Fruit fly (Drosophila melanogaster): Measurements from ENCODE around the gene Diap1.

The Diap1 gene

dm6 chr3L:16046387-16047066, 4.3 kb downstream of the Diap1 start (continued):
- TF ChIP-seq CG12769 (tag; optimal IDR thresholded peaks at IDR 0.05), result peak; percentile 78
- TF ChIP-seq Rfx (GFP tag; IDR thresholded peaks at IDR 0.05), result peak; percentile 63
- peak; percentile 10 for TF ChIP-seq unpg (GFP tag; optimal IDR thresholded peaks at IDR 0.05)
- no peak for TF ChIP-seq p53 (GFP tag; optimal IDR thresholded peaks at IDR 0.05)
- peak; percentile 40 for TF ChIP-seq Fer3 (tag; optimal IDR thresholded peaks at IDR 0.05)
- peak; percentile 89 for TF ChIP-seq CG8924 (tag; optimal IDR thresholded peaks at IDR 0.05)
- peak; percentile 28 for TF ChIP-seq CG15601 (tag; optimal IDR thresholded peaks at IDR 0.05)
- TF ChIP-seq CG14441 (GFP tag; IDR thresholded peaks at IDR 0.05), result peak; percentile 36; the same call in 1 of the 2 replicates
- no peak for TF ChIP-seq CG4617 (GFP tag; optimal IDR thresholded peaks at IDR 0.05; ENCODE audit: borderline replicate concordance)
- TF ChIP-seq bsh (GFP tag; optimal IDR thresholded peaks at IDR 0.05), result peak in 1 of 2 experiments; percentile 9
- TF ChIP-seq pita (GFP tag; optimal IDR thresholded peaks at IDR 0.05), result no peak
- TF ChIP-seq zfh1 (GFP tag; IDR thresholded peaks at IDR 0.05), result 0 out of 3 replicates have a peak, but pooled peaks have one; percentile 48
- peak; percentile 100 for TF ChIP-seq Deaf1 (tag; optimal IDR thresholded peaks at IDR 0.05)
- TF ChIP-seq kay (GFP tag; optimal IDR thresholded peaks at IDR 0.05), result no peak
- TF ChIP-seq Dll (GFP tag; IDR thresholded peaks at IDR 0.05; ENCODE audit: partially characterized antibody), result 0 out of 4 replicates have a peak, but pooled peaks have one; percentile 20
- 0 out of 2 replicates have a peak, but pooled peaks have one; percentile 24 for TF ChIP-seq ato (GFP tag; IDR thresholded peaks at IDR 0.05; ENCODE audit: partially characterized antibody)
- peak; percentile 44; the same call in 1 of the 2 replicates for TF ChIP-seq CG32532 (GFP tag; IDR thresholded peaks at IDR 0.05)
- TF ChIP-seq CG17829 (tag; optimal IDR thresholded peaks at IDR 0.05), result peak; percentile 60
- peak; percentile 62 for TF ChIP-seq Drgx (GFP tag; IDR thresholded peaks at IDR 0.05)
- TF ChIP-seq CG34422 (GFP tag; IDR thresholded peaks at IDR 0.05), result peak; percentile 44; the same call in 1 of the 3 replicates
- no peak for TF ChIP-seq slou (GFP tag; optimal IDR thresholded peaks at IDR 0.05)
- peak; percentile 65 for TF ChIP-seq NFAT (GFP tag; IDR thresholded peaks at IDR 0.05)
- TF ChIP-seq nmo (GFP tag; optimal IDR thresholded peaks at IDR 0.05), result peak; percentile 4
- 0 out of 2 replicates have a peak, but pooled peaks have one; percentile 10 for TF ChIP-seq CG10321 (GFP tag; IDR thresholded peaks at IDR 0.05)
- peak; percentile 51 for TF ChIP-seq CG4360 (GFP tag; IDR thresholded peaks at IDR 0.05)
- TF ChIP-seq CG6791 (GFP tag; IDR thresholded peaks at IDR 0.05; ENCODE audit: partially characterized antibody), result 0 out of 3 replicates have a peak, but pooled peaks have one; percentile 38
- peak; percentile 26 for TF ChIP-seq pros (GFP tag; optimal IDR thresholded peaks at IDR 0.05)
- peak; percentile 67 for TF ChIP-seq onecut (GFP tag; IDR thresholded peaks at IDR 0.05)
- TF ChIP-seq CG12659 (GFP tag; optimal IDR thresholded peaks at IDR 0.05), result no peak
- no peak for TF ChIP-seq Sox102F (GFP tag; optimal IDR thresholded peaks at IDR 0.05)
- TF ChIP-seq CG6765 (GFP tag; optimal IDR thresholded peaks at IDR 0.05), result peak; percentile 49
- TF ChIP-seq CG13287 (GFP tag; IDR thresholded peaks at IDR 0.05; ENCODE audit: partially characterized antibody), result peak; percentile 10; the same call in 1 of the 2 replicates
- TF ChIP-seq CG7745 (tag; optimal IDR thresholded peaks at IDR 0.05), result peak; percentile 37
- TF ChIP-seq unc-4 (GFP tag; IDR thresholded peaks at IDR 0.05; ENCODE audit: partially characterized antibody), result no peak
- no peak; the same call in 1 of the 2 replicates for TF ChIP-seq vvl (GFP tag; IDR thresholded peaks at IDR 0.05)
- TF ChIP-seq MTF-1 (GFP tag; optimal IDR thresholded peaks at IDR 0.05; ENCODE audit: borderline replicate concordance), result peak; percentile 55
- TF ChIP-seq caup (GFP tag; optimal IDR thresholded peaks at IDR 0.05; ENCODE audit: severe bottlenecking), result peak; percentile 65
- TF ChIP-seq ttk (GFP tag; IDR thresholded peaks at IDR 0.05), result 0 out of 2 replicates have a peak, but pooled peaks have one; percentile 6
- no peak for TF ChIP-seq Ptx1 (GFP tag; IDR thresholded peaks at IDR 0.05)
- TF ChIP-seq CG11456 (GFP tag; IDR thresholded peaks at IDR 0.05), result peak; percentile 46; the same call in 1 of the 3 replicates
- peak; percentile 89 for TF ChIP-seq Jarid2 (GFP tag; optimal IDR thresholded peaks at IDR 0.05)
- peak; percentile 24; the same call in 1 of the 3 replicates for TF ChIP-seq so (GFP tag; IDR thresholded peaks at IDR 0.05)
- TF ChIP-seq CG17359 (tag; optimal IDR thresholded peaks at IDR 0.05), result no peak
- TF ChIP-seq CG32772 (GFP tag; IDR thresholded peaks at IDR 0.05), result peak; percentile 6; the same call in 1 of the 2 replicates
- TF ChIP-seq CG17568 (GFP tag; optimal IDR thresholded peaks at IDR 0.05), result peak; percentile 56
- 0 out of 2 replicates have a peak, but pooled peaks have one; percentile 7 for TF ChIP-seq CG1024 (GFP tag; IDR thresholded peaks at IDR 0.05)
- no peak for TF ChIP-seq NK7.1 (GFP tag; optimal IDR thresholded peaks at IDR 0.05)
